Worm (Caenorhabditis elegans): ENCODE data around the gene nas-28.

DNA sequence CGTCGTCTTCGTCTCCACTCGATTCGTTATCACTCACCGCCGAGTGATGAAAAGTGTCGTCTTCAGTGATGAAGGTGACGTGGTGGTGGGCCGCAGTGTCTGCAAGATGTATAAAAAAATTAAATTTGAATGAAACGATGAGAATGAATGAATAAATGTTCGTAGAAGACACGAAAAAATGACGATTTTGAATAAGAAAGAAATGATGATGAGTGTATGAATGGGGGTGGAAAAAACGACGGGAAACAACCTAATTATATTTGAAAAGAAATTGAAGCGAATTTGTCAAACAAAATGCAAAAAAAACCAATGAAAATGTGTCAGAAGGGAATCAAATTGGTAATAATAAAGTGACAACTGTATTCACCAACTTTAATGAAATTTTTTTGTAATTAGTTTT is 46.8 kb downstream of the nas-28 start, which contains the start of gene mvk-1:
- TF ChIP-seq blmp-1 (tag; optimal IDR thresholded peaks at IDR 0.05) = no peak
- TF ChIP-seq ztf-11 (tag; optimal IDR thresholded peaks at IDR 0.05) = no peak
- no peak for TF ChIP-seq elt-1 (tag; optimal IDR thresholded peaks at IDR 0.05; ENCODE audit: borderline replicate concordance, insufficient read depth)
- TF ChIP-seq bed-3 (GFP tag; optimal IDR thresholded peaks at IDR 0.05) = no peak
- no peak for TF ChIP-seq pha-4 (tag; optimal IDR thresholded peaks at IDR 0.05)
- no peak for TF ChIP-seq nhr-237 (tag; optimal IDR thresholded peaks at IDR 0.05)

Data from whole organism, mixed stage, embryonic.